Worm (Caenorhabditis elegans): Measurements from ENCODE around the gene fbxa-202.
A peak's percentile ranks its signal among the peaks of the same experiment; 100 is the strongest.

fbxa-202 gene

ce11 chrV:6326980-6327379 lies at the start of gene fbxa-202:
Gene fbxa-202, plus strand, starts transcription at chrV:6327280.
- no peak for TF ChIP-seq ZK185.1 (tag; optimal IDR thresholded peaks at IDR 0.05; ENCODE audit: poor library complexity, severe bottlenecking)
- no peak for TF ChIP-seq rpc-1 (optimal IDR thresholded peaks at IDR 0.05)
- TF ChIP-seq rpc-1 (tag; optimal IDR thresholded peaks at IDR 0.05), result no peak

DNA sequence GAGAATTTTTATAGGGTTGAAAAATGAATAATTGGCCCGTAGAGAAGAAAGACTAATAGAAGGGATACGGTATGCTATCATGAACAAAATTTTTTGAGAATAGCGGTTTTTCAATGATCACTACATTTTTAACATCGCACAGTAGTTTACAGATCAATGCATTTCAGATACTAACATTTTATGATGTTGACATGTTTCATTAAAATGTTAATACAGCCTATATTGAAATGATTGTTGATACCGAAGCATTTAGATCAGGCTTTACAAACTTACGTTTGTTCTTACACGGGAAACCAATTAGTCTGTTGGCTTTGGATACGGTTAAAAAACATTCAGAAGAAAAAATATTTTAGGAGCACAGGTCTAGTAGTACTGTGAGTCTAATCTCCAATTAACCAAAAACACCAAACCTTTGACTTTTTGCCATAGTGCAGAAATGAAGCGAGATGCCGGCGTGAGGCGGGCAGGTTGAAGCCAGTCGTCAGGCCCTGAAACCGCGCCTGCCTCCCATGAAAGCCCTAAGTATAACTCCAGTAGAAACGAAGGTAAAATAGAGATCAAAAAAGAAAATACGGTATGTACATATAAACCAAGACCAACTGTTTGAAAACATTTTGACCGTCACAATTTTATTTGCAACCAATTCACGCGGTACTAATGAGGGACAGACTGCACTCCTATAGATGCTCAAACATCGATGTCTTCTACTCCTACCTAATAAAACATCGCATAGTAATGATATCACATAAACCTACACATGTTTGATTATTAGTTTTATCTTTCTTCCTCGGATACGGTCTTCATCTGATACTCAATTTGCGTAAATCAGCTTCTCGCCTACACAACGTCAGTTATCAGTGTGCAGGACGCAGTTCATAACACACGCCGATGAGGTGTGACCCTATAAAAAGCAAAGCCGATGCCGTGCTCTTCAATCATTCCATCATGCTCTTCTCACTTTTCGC lies 48.7 kb upstream of the fbxa-202 start, which contains the start of gene fil-2:
Gene fil-2 (plus strand): TSS at position 915 of the 965 bp plus-strand sequence.
- TF ChIP-seq F10E7.11 (tag; optimal IDR thresholded peaks at IDR 0.05), result no peak
- TF ChIP-seq let-526 (GFP tag; IDR thresholded peaks at IDR 0.05), result 0 out of 2 replicates have a peak, but pooled peaks have one; percentile 25
- TF ChIP-seq tlf-1 (GFP tag; optimal IDR thresholded peaks at IDR 0.05), result peak; percentile 81
- TF ChIP-seq Y53F4B.3 (GFP tag; IDR thresholded peaks at IDR 0.05), result no peak
- no peak for TF ChIP-seq attf-5 (GFP tag; optimal IDR thresholded peaks at IDR 0.05)
- TF ChIP-seq nhr-80 (tag; optimal IDR thresholded peaks at IDR 0.05), result peak; percentile 83
- no peak for TF ChIP-seq rpc-1 (optimal IDR thresholded peaks at IDR 0.05)
- TF ChIP-seq rpc-1 (tag; optimal IDR thresholded peaks at IDR 0.05), result no peak
- peak; percentile 34; the same call in 1 of the 2 replicates for TF ChIP-seq rcor-1 (GFP tag; IDR thresholded peaks at IDR 0.05)
- TF ChIP-seq hmg-1.2 (GFP tag; IDR thresholded peaks at IDR 0.05), result 0 out of 2 replicates have a peak, but pooled peaks have one; percentile 21
- no peak for TF ChIP-seq akir-1 (GFP tag; optimal IDR thresholded peaks at IDR 0.05)
- peak; percentile 12 for TF ChIP-seq F52B5.7 (tag; optimal IDR thresholded peaks at IDR 0.05)
- TF ChIP-seq ztf-22 (GFP tag; optimal IDR thresholded peaks at IDR 0.05), result no peak
- TF ChIP-seq ZK185.1 (tag; optimal IDR thresholded peaks at IDR 0.05; ENCODE audit: poor library complexity, severe bottlenecking), result peak; percentile 65
- peak; percentile 38 for TF ChIP-seq F57C9.4 (tag; optimal IDR thresholded peaks at IDR 0.05)
- TF ChIP-seq attf-3 (GFP tag; conservative IDR thresholded peaks at IDR 0.05), result no peak
- no peak for TF ChIP-seq nhr-27 (tag; optimal IDR thresholded peaks at IDR 0.05)
- no peak for TF ChIP-seq ceh-40 (GFP tag; IDR thresholded peaks at IDR 0.05)
- no peak for TF ChIP-seq bed-2 (GFP tag; IDR thresholded peaks at IDR 0.05)
- no peak for TF ChIP-seq ets-4 (GFP tag; optimal IDR thresholded peaks at IDR 0.05)
- no peak for TF ChIP-seq pha-4 (tag; optimal IDR thresholded peaks at IDR 0.05)
- TF ChIP-seq lin-54 (GFP tag; optimal IDR thresholded peaks at IDR 0.05), result peak; percentile 11
- no peak for TF ChIP-seq egrh-3 (GFP tag; IDR thresholded peaks at IDR 0.05)
- peak; percentile 95 for TF ChIP-seq Y53G8AR.9 (GFP tag; conservative IDR thresholded peaks at IDR 0.05)
- no peak for TF ChIP-seq madf-8 (GFP tag; conservative IDR thresholded peaks at IDR 0.05)
- no peak for TF ChIP-seq B0261.1 (tag; optimal IDR thresholded peaks at IDR 0.05)
- TF ChIP-seq fkh-3 (tag; optimal IDR thresholded peaks at IDR 0.05), result peak; percentile 29
- TF ChIP-seq lag-1 (GFP tag; IDR thresholded peaks at IDR 0.05), result no peak
- no peak for TF ChIP-seq aptf-3 (GFP tag; IDR thresholded peaks at IDR 0.05)
- TF ChIP-seq ceh-27 (GFP tag; optimal IDR thresholded peaks at IDR 0.05), result no peak
- no peak for TF ChIP-seq tbx-9 (tag; optimal IDR thresholded peaks at IDR 0.05; ENCODE audit: borderline replicate concordance)
- no peak for TF ChIP-seq F55B11.4 (tag; optimal IDR thresholded peaks at IDR 0.05; ENCODE audit: borderline replicate concordance, insufficient read depth)
- TF ChIP-seq mcd-1 (GFP tag; IDR thresholded peaks at IDR 0.05), result no peak; the same call in 1 of the 2 replicates
- TF ChIP-seq pbrm-1 (GFP tag; IDR thresholded peaks at IDR 0.05), result no peak; the same call in 1 of the 2 replicates
- no peak for TF ChIP-seq T07F8.4 (tag; optimal IDR thresholded peaks at IDR 0.05)
- no peak for TF ChIP-seq nfya-1 (tag; optimal IDR thresholded peaks at IDR 0.05; ENCODE audit: borderline replicate concordance, insufficient read depth)
- no peak for TF ChIP-seq sdz-38 (tag; optimal IDR thresholded peaks at IDR 0.05)
- no peak for TF ChIP-seq ceh-91 (GFP tag; IDR thresholded peaks at IDR 0.05)
- TF ChIP-seq hlh-26 (GFP tag; conservative IDR thresholded peaks at IDR 0.05), result no peak
- TF ChIP-seq cebp-1 (GFP tag; IDR thresholded peaks at IDR 0.05), result no peak
- peak; percentile 71 for TF ChIP-seq cebp-1 (tag; optimal IDR thresholded peaks at IDR 0.05)
- TF ChIP-seq ama-1 (optimal IDR thresholded peaks at IDR 0.05), result no peak
- TF ChIP-seq ama-1 (GFP tag; optimal IDR thresholded peaks at IDR 0.05), result no peak
- TF ChIP-seq ceh-79 (tag; optimal IDR thresholded peaks at IDR 0.05), result peak; percentile 39
- TF ChIP-seq Y79H2A.3 (GFP tag; conservative IDR thresholded peaks at IDR 0.05), result no peak
